Fruit fly (Drosophila melanogaster): Measurements from ENCODE around the gene Unr.
A peak's percentile ranks its signal among the peaks of the same experiment; 100 is the strongest.

- no peak for TF ChIP-seq psq (optimal IDR thresholded peaks at IDR 0.05)
- TF ChIP-seq usp (GFP tag; optimal IDR thresholded peaks at IDR 0.05) = no peak
- TF ChIP-seq EcR (GFP tag; optimal IDR thresholded peaks at IDR 0.05) = no peak
- TF ChIP-seq pan (optimal IDR thresholded peaks at IDR 0.05) = peak; percentile 85
- TF ChIP-seq Dll (optimal IDR thresholded peaks at IDR 0.05) = no peak
These were observed 43.3 kb downstream of the Unr start for dm6 chr3L:8398763-8399445.
